Fruit fly (Drosophila melanogaster): ENCODE data around the gene bru3.
A peak's percentile ranks its signal among the peaks of the same experiment; 100 is the strongest.

The bru3 gene

DNA sequence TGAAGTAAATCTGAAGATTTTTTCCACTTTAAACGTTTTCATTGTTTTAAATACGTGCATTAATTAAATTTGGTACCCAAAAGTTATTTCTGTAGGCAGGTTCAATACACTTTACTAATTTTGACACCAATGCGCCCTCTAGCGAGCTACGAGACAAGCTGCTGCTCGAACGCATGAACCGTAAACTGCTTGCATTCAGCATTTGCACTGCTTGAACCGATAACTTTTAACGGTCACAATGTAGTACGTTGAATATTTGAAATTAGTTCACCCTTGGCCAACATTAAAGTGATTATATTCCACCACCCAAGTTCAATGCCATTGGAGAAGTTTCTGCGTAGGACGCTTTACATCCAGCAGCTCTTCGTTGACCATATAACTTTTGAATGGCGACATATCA lies 42.1 kb upstream of the bru3 start (continued):
- peak; percentile 20 for TF ChIP-seq CG8944 (GFP tag; optimal IDR thresholded peaks at IDR 0.05)
- TF ChIP-seq inv (GFP tag; IDR thresholded peaks at IDR 0.05; ENCODE audit: partially characterized antibody) = no peak
- TF ChIP-seq CG7987 (GFP tag; optimal IDR thresholded peaks at IDR 0.05) = no peak
- TF ChIP-seq CG5245 (GFP tag; optimal IDR thresholded peaks at IDR 0.05) = peak; percentile 36
- peak; percentile 46; the same call in 2 of the 3 replicates for TF ChIP-seq CG11093 (GFP tag; IDR thresholded peaks at IDR 0.05)
- TF ChIP-seq trem (tag; optimal IDR thresholded peaks at IDR 0.05) = peak; percentile 28
- no peak for TF ChIP-seq Usf (GFP tag; optimal IDR thresholded peaks at IDR 0.05)
- TF ChIP-seq CG9932 (GFP tag; IDR thresholded peaks at IDR 0.05) = peak; percentile 44; the same call in 1 of the 2 replicates
- no peak for TF ChIP-seq Hr51 (GFP tag; optimal IDR thresholded peaks at IDR 0.05)
- peak; percentile 60; the same call in 1 of the 2 replicates for TF ChIP-seq CG13287 (GFP tag; IDR thresholded peaks at IDR 0.05; ENCODE audit: partially characterized antibody)
- TF ChIP-seq bab2 (GFP tag; optimal IDR thresholded peaks at IDR 0.05) = peak; percentile 17
- peak; percentile 23; the same call in 1 of the 2 replicates for TF ChIP-seq hbn (GFP tag; IDR thresholded peaks at IDR 0.05; ENCODE audit: partially characterized antibody)
- no peak for TF ChIP-seq kay (GFP tag; optimal IDR thresholded peaks at IDR 0.05)
- TF ChIP-seq CG14441 (GFP tag; IDR thresholded peaks at IDR 0.05) = 0 out of 2 replicates have a peak, but pooled peaks have one; percentile 18
- peak; percentile 96 for TF ChIP-seq CTCF (GFP tag; optimal IDR thresholded peaks at IDR 0.05)
- TF ChIP-seq Fer2 (tag; optimal IDR thresholded peaks at IDR 0.05) = no peak
- TF ChIP-seq CG11456 (GFP tag; IDR thresholded peaks at IDR 0.05) = peak; percentile 87
- no peak for TF ChIP-seq grn (GFP tag; optimal IDR thresholded peaks at IDR 0.05)
- peak; percentile 53; the same call in 1 of the 2 replicates for TF ChIP-seq NFAT (GFP tag; IDR thresholded peaks at IDR 0.05)
- TF ChIP-seq dpn (GFP tag; optimal IDR thresholded peaks at IDR 0.05) = peak in 1 of 2 experiments; percentile 49
- peak; percentile 50 for TF ChIP-seq Ets97D (GFP tag; optimal IDR thresholded peaks at IDR 0.05)
- no peak for TF ChIP-seq CG6765 (GFP tag; optimal IDR thresholded peaks at IDR 0.05)
- no peak for TF ChIP-seq CG13296 (GFP tag; optimal IDR thresholded peaks at IDR 0.05)
- TF ChIP-seq Pdp1 (GFP tag; optimal IDR thresholded peaks at IDR 0.05) = peak in 1 of 2 experiments; percentile 34
- 0 out of 2 replicates have a peak, but pooled peaks have one; percentile 26 for TF ChIP-seq Rx (GFP tag; IDR thresholded peaks at IDR 0.05)
- no peak for TF ChIP-seq H15 (GFP tag; IDR thresholded peaks at IDR 0.05)
- TF ChIP-seq CG2889 (GFP tag; IDR thresholded peaks at IDR 0.05) = no peak
- TF ChIP-seq Deaf1 (tag; optimal IDR thresholded peaks at IDR 0.05) = no peak
- no peak for TF ChIP-seq Max (GFP tag; optimal IDR thresholded peaks at IDR 0.05)
- peak; percentile 1 for TF ChIP-seq jumu (GFP tag; optimal IDR thresholded peaks at IDR 0.05)
- 0 out of 3 replicates have a peak, but pooled peaks have one; percentile 8 for TF ChIP-seq Doc3 (GFP tag; IDR thresholded peaks at IDR 0.05; ENCODE audit: partially characterized antibody)
- TF ChIP-seq caup (GFP tag; optimal IDR thresholded peaks at IDR 0.05; ENCODE audit: severe bottlenecking) = no peak
- no peak for TF ChIP-seq NK7.1 (GFP tag; optimal IDR thresholded peaks at IDR 0.05)
- TF ChIP-seq Chrac-16 (GFP tag; optimal IDR thresholded peaks at IDR 0.05) = peak; percentile 17
- no peak for TF ChIP-seq CG18262 (tag; optimal IDR thresholded peaks at IDR 0.05)
- no peak for TF ChIP-seq CG17359 (tag; optimal IDR thresholded peaks at IDR 0.05)
- peak; percentile 45; the same call in 1 of the 3 replicates for TF ChIP-seq Aef1 (GFP tag; IDR thresholded peaks at IDR 0.05)
- TF ChIP-seq CG1233 (GFP tag; optimal IDR thresholded peaks at IDR 0.05) = no peak
- TF ChIP-seq CG2678 (tag; optimal IDR thresholded peaks at IDR 0.05) = no peak
- TF ChIP-seq CG4617 (GFP tag; optimal IDR thresholded peaks at IDR 0.05; ENCODE audit: borderline replicate concordance) = no peak
- no peak for TF ChIP-seq CG18599 (GFP tag; optimal IDR thresholded peaks at IDR 0.05)
- TF ChIP-seq Kr (GFP tag; optimal IDR thresholded peaks at IDR 0.05) = no peak
- TF ChIP-seq ttk (GFP tag; IDR thresholded peaks at IDR 0.05) = 0 out of 2 replicates have a peak, but pooled peaks have one; percentile 21
- TF ChIP-seq HLH54F (GFP tag; optimal IDR thresholded peaks at IDR 0.05) = no peak
- TF ChIP-seq Ada2b (GFP tag; IDR thresholded peaks at IDR 0.05) = no peak
- TF ChIP-seq hb (GFP tag; IDR thresholded peaks at IDR 0.05; ENCODE audit: partially characterized antibody) = peak; percentile 58; the same call in 1 of the 3 replicates
- peak; percentile 9 for TF ChIP-seq Hmr (GFP tag; optimal IDR thresholded peaks at IDR 0.05)
- TF ChIP-seq otp (GFP tag; IDR thresholded peaks at IDR 0.05) = 0 out of 3 replicates have a peak, but pooled peaks have one; percentile 30
- 0 out of 2 replicates have a peak, but pooled peaks have one; percentile 37 for TF ChIP-seq wdn (GFP tag; IDR thresholded peaks at IDR 0.05)
- TF ChIP-seq CG16813 (GFP tag; IDR thresholded peaks at IDR 0.05; ENCODE audit: partially characterized antibody) = peak; percentile 52; the same call in 2 of the 3 replicates

Measured in whole organism, embryonic.